Fruit fly (Drosophila melanogaster) whole organism, prepupa: ENCODE data around the gene RpS19a.
A peak's percentile ranks its signal among the peaks of the same experiment; 100 is the strongest.

Experiments used
- Blimp-1 ChIP-seq: fragments of 200-800 bp; sonication (Bioruptor generic); optimal IDR thresholded peaks from 3 replicates; lab custom pipeline; 2017; ENCODE audit warnings: missing biosample characterization, missing genetic modification characterization, mild to moderate bottlenecking, moderate library complexity, missing genetic modification reagents
- CG10631 ChIP-seq: fragments of 200-800 bp; sonication (Bioruptor generic); optimal IDR thresholded peaks from 2 replicates; lab custom pipeline; 2016; ENCODE audit warnings: missing biosample characterization, missing genetic modification characterization
- CG10669 ChIP-seq: fragments of 200-800 bp; sonication (Bioruptor generic); optimal IDR thresholded peaks from 3 replicates; lab custom pipeline; 2018; ENCODE audit warnings: missing biosample characterization, mild to moderate bottlenecking, missing genetic modification characterization, moderate library complexity
- CG11902 ChIP-seq: fragments of 200-800 bp; sonication (Bioruptor generic); optimal IDR thresholded peaks from 3 replicates; lab custom pipeline; 2016; ENCODE audit warnings: missing biosample characterization, missing genetic modification characterization
- CG15336 ChIP-seq: fragments of 200-800 bp; sonication (Bioruptor generic); IDR thresholded peaks from 2 replicates; pipeline ENCODE4 v1.3.6; 2022; ENCODE audit warnings: missing biosample characterization, missing genetic modification characterization
- CG1621 ChIP-seq: fragments of 200-800 bp; sonication (Bioruptor generic); optimal IDR thresholded peaks from 3 replicates; lab custom pipeline; 2018; ENCODE audit warnings: missing biosample characterization, mild to moderate bottlenecking, missing genetic modification characterization
- CG16779 ChIP-seq: fragments of 200-800 bp; sonication (Bioruptor generic); optimal IDR thresholded peaks from 3 replicates; lab custom pipeline; 2017; ENCODE audit warnings: missing biosample characterization, mild to moderate bottlenecking, missing genetic modification characterization
- CG3032 ChIP-seq: fragments of 200-800 bp; optimal IDR thresholded peaks from 2 replicates; lab custom pipeline; 2019; ENCODE audit warnings: missing biosample characterization, mild to moderate bottlenecking, missing genetic modification characterization, moderate library complexity
- CG34406 ChIP-seq: fragments of 200-800 bp; sonication (Bioruptor generic); optimal IDR thresholded peaks from 3 replicates; lab custom pipeline; 2016; ENCODE audit warnings: missing biosample characterization, missing genetic modification characterization
- CG4318 ChIP-seq: fragments of 200-800 bp; sonication (Bioruptor generic); optimal IDR thresholded peaks from 3 replicates; lab custom pipeline; 2017; ENCODE audit warnings: missing biosample characterization, mild to moderate bottlenecking, missing genetic modification characterization
- CG6163 ChIP-seq: fragments of 200-800 bp; sonication (Bioruptor generic); IDR thresholded peaks from 3 replicates; pipeline ENCODE4 v1.3.6; 2022; ENCODE audit warnings: missing biosample characterization, missing genetic modification characterization
- CG6276 ChIP-seq: fragments of 200-800 bp; sonication (Bioruptor generic); optimal IDR thresholded peaks from 2 replicates; lab custom pipeline; 2017; ENCODE audit warnings: missing biosample characterization, mild to moderate bottlenecking, missing genetic modification characterization
- CG6792 ChIP-seq: fragments of 200-800 bp; sonication (Bioruptor generic); optimal IDR thresholded peaks from 3 replicates; lab custom pipeline; 2016; ENCODE audit warnings: missing biosample characterization, missing genetic modification characterization
- CG6808 ChIP-seq: fragments of 200-800 bp; sonication (Bioruptor generic); optimal IDR thresholded peaks from 3 replicates; lab custom pipeline; 2017; ENCODE audit warnings: missing biosample characterization, missing genetic modification characterization, mild to moderate bottlenecking, moderate library complexity, missing genetic modification reagents
- CG6854 ChIP-seq: fragments of 200-800 bp; sonication (Bioruptor generic); optimal IDR thresholded peaks from 2 replicates; lab custom pipeline; 2017; ENCODE audit warnings: missing biosample characterization, mild to moderate bottlenecking, missing genetic modification characterization
- CG7368 ChIP-seq: fragments of 200-800 bp; sonication (Bioruptor generic); optimal IDR thresholded peaks from 3 replicates; lab custom pipeline; 2016; ENCODE audit warnings: missing biosample characterization, missing genetic modification characterization
- CG8119 ChIP-seq: fragments of 200-800 bp; sonication (Bioruptor generic); IDR thresholded peaks from 3 replicates; pipeline ENCODE4 v1.3.6; 2022; ENCODE audit warnings: missing biosample characterization, missing genetic modification characterization
- CG8319 ChIP-seq: fragments of 200-800 bp; sonication (Bioruptor generic); optimal IDR thresholded peaks from 3 replicates; lab custom pipeline; 2016; ENCODE audit warnings: missing biosample characterization, missing genetic modification characterization
- Eip78C ChIP-seq: fragments of 200-800 bp; sonication (Bioruptor generic); peaks from one replicate; lab custom pipeline; 2016; ENCODE audit warnings: missing biosample characterization, missing genetic modification characterization
- Gug ChIP-seq: fragments of 200-800 bp; sonication (Bioruptor generic); IDR thresholded peaks from 2 replicates; pipeline ENCODE4 v1.3.6; 2022; ENCODE audit warnings: missing biosample characterization, missing genetic modification characterization
- Hr38 ChIP-seq: sonication (Bioruptor generic); optimal IDR thresholded peaks from 2 replicates; lab custom pipeline; 2016; ENCODE audit warnings: missing biosample characterization, missing genetic modification characterization
- OdsH ChIP-seq: fragments of 200-800 bp; sonication (Bioruptor generic); optimal IDR thresholded peaks from 3 replicates; lab custom pipeline; 2016; ENCODE audit warnings: missing biosample characterization, missing genetic modification characterization
- Smox ChIP-seq: fragments of 200-800 bp; sonication (Bioruptor generic); optimal IDR thresholded peaks from 3 replicates; lab custom pipeline; 2016; ENCODE audit warnings: missing biosample characterization, missing genetic modification characterization
- Sox14 ChIP-seq: fragments of 200-800 bp; sonication (Bioruptor generic); optimal IDR thresholded peaks from 3 replicates; lab custom pipeline; 2016; ENCODE audit warnings: missing biosample characterization, missing genetic modification characterization
- Sox15 ChIP-seq: fragments of 200-800 bp; sonication (Bioruptor generic); optimal IDR thresholded peaks from 3 replicates; lab custom pipeline; 2016; ENCODE audit warnings: missing biosample characterization, missing genetic modification characterization
- achi ChIP-seq: fragments of 200-800 bp; sonication (Bioruptor generic); optimal IDR thresholded peaks from 3 replicates; lab custom pipeline; 2016; ENCODE audit warnings: missing biosample characterization, missing genetic modification characterization
- acj6 ChIP-seq: fragments of 200-800 bp; sonication (Bioruptor generic); optimal IDR thresholded peaks from 3 replicates; lab custom pipeline; 2016; ENCODE audit warnings: missing biosample characterization, missing genetic modification characterization
- cyc ChIP-seq: fragments of 200-800 bp; sonication (Bioruptor generic); optimal IDR thresholded peaks from 3 replicates; lab custom pipeline; 2016; ENCODE audit warnings: missing biosample characterization, missing genetic modification characterization
- dsx ChIP-seq: fragments of 200-800 bp; optimal IDR thresholded peaks from 3 replicates; lab custom pipeline; 2019; ENCODE audit warnings: missing biosample characterization, mild to moderate bottlenecking, missing genetic modification characterization, moderate library complexity; ENCODE audit not compliant: poor library complexity, severe bottlenecking
- eg ChIP-seq: fragments of 200-800 bp; sonication (Bioruptor generic); IDR thresholded peaks from 3 replicates; pipeline ENCODE4 v1.3.6; 2022; ENCODE audit warnings: missing biosample characterization, missing genetic modification characterization
- esn ChIP-seq: fragments of 200-800 bp; sonication (Bioruptor generic); optimal IDR thresholded peaks from 2 replicates; lab custom pipeline; 2016; ENCODE audit warnings: missing biosample characterization, mild to moderate bottlenecking, missing genetic modification characterization, moderate library complexity
- lz ChIP-seq: fragments of 200-800 bp; sonication (Bioruptor generic); optimal IDR thresholded peaks from 3 replicates; lab custom pipeline; 2016; ENCODE audit warnings: missing biosample characterization, missing genetic modification characterization
- net ChIP-seq: fragments of 200-800 bp; sonication (Bioruptor generic); optimal IDR thresholded peaks from 3 replicates; lab custom pipeline; 2016; ENCODE audit warnings: missing biosample characterization, missing genetic modification characterization
- spab ChIP-seq: fragments of 200-800 bp; sonication (Bioruptor generic); optimal IDR thresholded peaks from 2 replicates; lab custom pipeline; 2017; ENCODE audit warnings: missing biosample characterization, mild to moderate bottlenecking, missing genetic modification characterization, missing genetic modification reagents
- ss ChIP-seq, 2 experiments: fragments of 200-800 bp; sonication (Bioruptor generic); optimal IDR thresholded peaks; 2 replicates in 1 of 2; 3 replicates in 1 of 2; lab custom pipeline; 2017 to 2018; ENCODE audit warnings: mild to moderate bottlenecking in 2 of 2, missing biosample characterization in 2 of 2, missing genetic modification characterization in 2 of 2, moderate library complexity in 1 of 2
- topi ChIP-seq: fragments of 200-800 bp; sonication (Bioruptor generic); optimal IDR thresholded peaks from 3 replicates; lab custom pipeline; 2016; ENCODE audit warnings: missing biosample characterization, missing genetic modification characterization
- vri ChIP-seq: fragments of 200-800 bp; sonication (Bioruptor generic); optimal IDR thresholded peaks from 3 replicates; lab custom pipeline; 2016; ENCODE audit warnings: missing biosample characterization, mild to moderate bottlenecking, missing genetic modification characterization

RpS19a gene

dm6 chrX:16599770-16600169, 37.9 kb upstream of the RpS19a start (continued):
- TF ChIP-seq Gug (GFP tag; lab: Robert Waterston, UW) = peak; percentile 76
- peak; percentile 69 for TF ChIP-seq esn (GFP tag; lab: Kevin White, UChicago)
- peak; percentile 86 for TF ChIP-seq CG3032
- peak; percentile 95 for TF ChIP-seq spab (GFP tag; lab: Kevin White, UChicago)
- no peak for TF ChIP-seq Hr38 (GFP tag; lab: Kevin White, UChicago)
- peak; percentile 98 for TF ChIP-seq CG16779 (tag; lab: Kevin White, UChicago)
- peak; percentile 74 for TF ChIP-seq OdsH (GFP tag; lab: Kevin White, UChicago)
- peak; percentile 97 for TF ChIP-seq CG1621 (tag; lab: Kevin White, UChicago)
- peak; percentile 98 for TF ChIP-seq CG6808 (GFP tag; lab: Kevin White, UChicago)
- TF ChIP-seq Blimp-1 = peak; percentile 65
- peak; percentile 87 for TF ChIP-seq CG7368 (GFP tag; lab: Kevin White, UChicago)
- TF ChIP-seq CG10669 (GFP tag; lab: Kevin White, UChicago) = peak; percentile 95
- peak; percentile 99 for TF ChIP-seq CG6163
- TF ChIP-seq CG4318 (GFP tag; lab: Kevin White, UChicago) = no peak
- no peak for TF ChIP-seq Sox15 (GFP tag; lab: Kevin White, UChicago)
- TF ChIP-seq CG6276 = peak; percentile 90
- peak; percentile 64 for TF ChIP-seq acj6 (GFP tag; lab: Kevin White, UChicago)
- TF ChIP-seq CG10631 (GFP tag; lab: Kevin White, UChicago) = no peak
- no peak for TF ChIP-seq CG11902 (GFP tag; lab: Kevin White, UChicago)
- peak; percentile 90 for TF ChIP-seq CG34406 (GFP tag; lab: Kevin White, UChicago)
- TF ChIP-seq CG15336 (GFP tag; lab: Robert Waterston, UW) = peak; percentile 90
- peak; percentile 33 for TF ChIP-seq cyc
- TF ChIP-seq CG6854 (GFP tag; lab: Kevin White, UChicago) = peak; percentile 93
- peak; percentile 82 for TF ChIP-seq topi (GFP tag; lab: Kevin White, UChicago)
- peak; percentile 75 for TF ChIP-seq CG6792
- TF ChIP-seq Smox (GFP tag; lab: Kevin White, UChicago) = no peak
- peak; percentile 79 for TF ChIP-seq achi (GFP tag; lab: Kevin White, UChicago)
- peak; percentile 82 for TF ChIP-seq CG8319 (GFP tag; lab: Kevin White, UChicago)

- no peak for TF ChIP-seq lz (GFP tag; lab: Kevin White, UChicago)
- TF ChIP-seq CG8319 (GFP tag; lab: Kevin White, UChicago) = no peak
- TF ChIP-seq vri (GFP tag; lab: Kevin White, UChicago) = no peak
- TF ChIP-seq CG1621 (tag; lab: Kevin White, UChicago) = peak; percentile 45
- TF ChIP-seq CG3032 = no peak
- peak in 1 of 2 experiments; percentile 4 for TF ChIP-seq ss (GFP tag; optimal IDR thresholded peaks at IDR 0.05; lab: Kevin White, UChicago)
These were observed 29.9 kb upstream of the RpS19a start for dm6 chrX:16607828-16608227.

- no peak for TF ChIP-seq acj6 (GFP tag; lab: Kevin White, UChicago)
- no peak for TF ChIP-seq net (GFP tag; lab: Kevin White, UChicago)
- peak; percentile 22; the same call in 1 of the 3 replicates for TF ChIP-seq CG8119
- no peak for TF ChIP-seq Hr38 (GFP tag; lab: Kevin White, UChicago)
- TF ChIP-seq Eip78C (GFP tag; lab: Kevin White, UChicago) = peak; percentile 10
- TF ChIP-seq CG6854 (GFP tag; lab: Kevin White, UChicago) = peak; percentile 4
- peak; percentile 22 for TF ChIP-seq esn (GFP tag; lab: Kevin White, UChicago)
- TF ChIP-seq ss (GFP tag; optimal IDR thresholded peaks at IDR 0.05; lab: Kevin White, UChicago) = peak; percentile 31 to 58
- TF ChIP-seq eg = 0 out of 3 replicates have a peak, but pooled peaks have one; percentile 11
- no peak for TF ChIP-seq spab (GFP tag; lab: Kevin White, UChicago)
- TF ChIP-seq dsx (GFP tag; lab: Kevin White, UChicago) = peak; percentile 20
- peak; percentile 15 for TF ChIP-seq Sox14 (GFP tag; lab: Kevin White, UChicago)
- TF ChIP-seq CG11902 (GFP tag; lab: Kevin White, UChicago) = no peak
These were observed 27.1 kb upstream of the RpS19a start, which contains the start of gene mbt for dm6 chrX:16610601-16611058. Gene mbt, plus strand, starts transcription at chrX:16610685.
